Worm (Caenorhabditis elegans): ENCODE measurements around the gene nlp-80.

DNA sequence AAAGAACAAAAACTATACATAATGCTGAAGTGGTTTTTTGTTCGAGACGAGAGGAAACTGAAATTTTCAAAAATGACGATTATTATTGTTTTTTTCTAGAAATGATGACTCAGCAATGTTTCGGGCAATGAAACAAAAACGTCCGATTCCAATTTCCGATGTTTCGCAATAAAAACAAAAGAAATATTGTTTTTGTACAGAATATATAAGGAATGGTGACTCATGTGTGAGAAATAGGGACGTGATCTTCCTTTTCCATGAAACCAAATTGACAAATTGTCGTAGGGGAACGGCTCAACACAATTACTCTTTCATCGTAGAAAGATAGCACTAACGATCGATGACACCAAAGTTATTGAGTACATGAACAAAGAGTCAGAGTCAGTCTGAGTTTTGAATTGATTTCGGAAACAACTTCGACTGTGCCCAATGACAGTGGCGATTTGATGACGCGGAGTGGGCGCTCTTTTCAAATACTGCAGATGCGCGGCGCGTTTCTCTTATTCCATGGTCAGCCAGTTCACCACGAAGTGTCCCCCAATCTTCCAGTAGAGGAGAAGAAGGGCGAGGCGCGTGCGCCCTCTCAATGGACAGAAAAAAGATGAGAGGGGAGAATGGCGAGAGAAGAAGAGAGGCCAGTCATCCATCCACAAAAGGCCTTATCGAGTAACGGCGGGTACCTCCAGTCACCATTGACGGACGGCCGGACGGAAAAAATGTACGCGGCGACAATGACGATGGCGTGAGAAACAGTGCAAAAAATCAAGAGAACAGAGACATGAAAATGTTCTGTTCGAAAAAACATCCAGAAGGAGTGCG, 10.0 kb upstream of the nlp-80 start:
- TF ChIP-seq ama-1 (optimal IDR thresholded peaks at IDR 0.05) (no peak), nhr-237 (tag; optimal IDR thresholded peaks at IDR 0.05) (no peak), elt-3 (tag; optimal IDR thresholded peaks at IDR 0.05) (no peak), skn-1 (tag; optimal IDR thresholded peaks at IDR 0.05) (no peak), unc-39 (tag; optimal IDR thresholded peaks at IDR 0.05) (no peak), snpc-4 (tag; optimal IDR thresholded peaks at IDR 0.05) (no peak)

Measured in whole organism, L2 larva.